Fruit fly (Drosophila melanogaster) whole organism, embryonic: Measurements from ENCODE around the gene CHOp24.

Source experiments
- Aef1 ChIP-seq: fragments of 200-800 bp; sonication (Bioruptor generic); IDR thresholded peaks from 3 replicates; pipeline ENCODE4 v1.3.6; 2022; ENCODE audit warnings: missing biosample characterization, missing genetic modification characterization
- Bdp1 ChIP-seq: fragments of 200-800 bp; sonication (Bioruptor generic); optimal IDR thresholded peaks from 3 replicates; lab custom pipeline; 2016; ENCODE audit warnings: missing biosample characterization, missing genetic modification characterization
- CG10431 ChIP-seq: fragments of 200-800 bp; sonication (Bioruptor generic); optimal IDR thresholded peaks from 3 replicates; lab custom pipeline; 2018; ENCODE audit warnings: missing biosample characterization, mild to moderate bottlenecking, missing genetic modification characterization
- CG10543 ChIP-seq: fragments of 200-800 bp; sonication (Bioruptor generic); optimal IDR thresholded peaks from 3 replicates; lab custom pipeline; 2017; ENCODE audit warnings: missing biosample characterization, mild to moderate bottlenecking, missing genetic modification characterization, moderate library complexity
- CG11093 ChIP-seq: fragments of 200-800 bp; sonication (Bioruptor generic); IDR thresholded peaks from 3 replicates; pipeline ENCODE4 v1.3.6; 2022; ENCODE audit warnings: missing biosample characterization, missing genetic modification characterization
- CG11398 ChIP-seq: fragments of 200-800 bp; sonication (Bioruptor generic); optimal IDR thresholded peaks from 2 replicates; lab custom pipeline; 2016; ENCODE audit warnings: missing biosample characterization, missing genetic modification characterization
- CG11723 ChIP-seq: fragments of 200-800 bp; sonication (Bioruptor generic); optimal IDR thresholded peaks from 2 replicates; lab custom pipeline; 2017; ENCODE audit warnings: missing biosample characterization, mild to moderate bottlenecking, missing genetic modification characterization
- CG13624 ChIP-seq: fragments of 200-800 bp; sonication (Bioruptor generic); optimal IDR thresholded peaks from 2 replicates; lab custom pipeline; 2016; ENCODE audit warnings: missing biosample characterization, missing genetic modification characterization
- CG13775 ChIP-seq: fragments of 200-800 bp; sonication (Bioruptor generic); optimal IDR thresholded peaks from 3 replicates; lab custom pipeline; 2017; ENCODE audit warnings: missing biosample characterization, mild to moderate bottlenecking, missing genetic modification characterization
- CG14667 ChIP-seq: fragments of 200-800 bp; sonication (Bioruptor generic); IDR thresholded peaks from 2 replicates; pipeline ENCODE4 v1.3.6; 2022; ENCODE audit warnings: missing biosample characterization, missing genetic modification characterization
- CG15696 ChIP-seq: fragments of 200-800 bp; sonication (Bioruptor generic); optimal IDR thresholded peaks from 2 replicates; lab custom pipeline; 2019; ENCODE audit warnings: missing biosample characterization, mild to moderate bottlenecking, missing genetic modification characterization, moderate library complexity
- CG2116 ChIP-seq: fragments of 200-800 bp; sonication (Bioruptor generic); optimal IDR thresholded peaks from 3 replicates; lab custom pipeline; 2018; ENCODE audit warnings: missing biosample characterization, mild to moderate bottlenecking, missing genetic modification characterization
- CG30431 ChIP-seq: fragments of 200-800 bp; sonication (Bioruptor generic); optimal IDR thresholded peaks from 2 replicates; lab custom pipeline; 2017; ENCODE audit warnings: missing biosample characterization, missing genetic modification characterization
- CG3281 ChIP-seq: fragments of 200-800 bp; sonication (Bioruptor generic); optimal IDR thresholded peaks from 3 replicates; lab custom pipeline; 2017; ENCODE audit warnings: missing biosample characterization, mild to moderate bottlenecking, missing genetic modification characterization
- CG34376 ChIP-seq: fragments of 200-800 bp; sonication (Bioruptor generic); optimal IDR thresholded peaks from 2 replicates; lab custom pipeline; 2018; ENCODE audit warnings: missing biosample characterization, mild to moderate bottlenecking, missing genetic modification characterization
- CG4360 ChIP-seq: fragments of 200-800 bp; sonication (Bioruptor generic); IDR thresholded peaks from 2 replicates; pipeline ENCODE4 v1.3.6; 2022; ENCODE audit warnings: missing biosample characterization, missing genetic modification characterization
- CG4617 ChIP-seq: fragments of 200-800 bp; sonication (Bioruptor generic); optimal IDR thresholded peaks from 3 replicates; lab custom pipeline; 2016; ENCODE audit warnings: missing biosample characterization, missing genetic modification characterization, borderline replicate concordance
- CG8359 ChIP-seq: fragments of 200-800 bp; sonication (Bioruptor generic); optimal IDR thresholded peaks from 2 replicates; lab custom pipeline; 2017; ENCODE audit warnings: missing biosample characterization, mild to moderate bottlenecking, missing genetic modification characterization, borderline replicate concordance
- CG9817 ChIP-seq: fragments of 200-800 bp; sonication (Bioruptor generic); optimal IDR thresholded peaks from 2 replicates; lab custom pipeline; 2018; ENCODE audit warnings: missing biosample characterization, mild to moderate bottlenecking, missing genetic modification characterization, moderate library complexity
- Camta ChIP-seq: fragments of 200-800 bp; sonication (Bioruptor generic); optimal IDR thresholded peaks from 2 replicates; lab custom pipeline; 2016; ENCODE audit warnings: missing biosample characterization, missing genetic modification characterization
- Doc3 ChIP-seq: fragments of 200-800 bp; sonication (Bioruptor generic); IDR thresholded peaks from 3 replicates; pipeline ENCODE4 v1.3.6; 2022; ENCODE audit warnings: missing biosample characterization, missing genetic modification characterization; ENCODE audit not compliant: partially characterized antibody
- ERR ChIP-seq: fragments of 200-800 bp; sonication (Bioruptor generic); optimal IDR thresholded peaks from 2 replicates; lab custom pipeline; 2016; ENCODE audit warnings: missing biosample characterization, missing genetic modification characterization
- HHEX ChIP-seq: fragments of 200-800 bp; sonication (Bioruptor generic); optimal IDR thresholded peaks from 3 replicates; lab custom pipeline; 2017; ENCODE audit warnings: missing biosample characterization, mild to moderate bottlenecking, missing genetic modification characterization, missing genetic modification reagents
- Lpt ChIP-seq: fragments of >200 bp; optimal IDR thresholded peaks from 2 replicates; lab custom pipeline; 2018; ENCODE audit warnings: missing biosample characterization, missing genetic modification characterization
- MTF-1 ChIP-seq: fragments of 200-800 bp; sonication (Bioruptor generic); optimal IDR thresholded peaks from 2 replicates; lab custom pipeline; 2018; ENCODE audit warnings: missing biosample characterization, mild to moderate bottlenecking, missing genetic modification characterization, borderline replicate concordance
- NFAT ChIP-seq: fragments of 200-800 bp; sonication (Bioruptor generic); IDR thresholded peaks from 2 replicates; pipeline ENCODE4 v1.3.6; 2022; ENCODE audit warnings: missing biosample characterization, missing genetic modification characterization
- Neu2 ChIP-seq: fragments of 200-800 bp; sonication (Bioruptor generic); optimal IDR thresholded peaks from 3 replicates; lab custom pipeline; 2016; ENCODE audit warnings: missing biosample characterization, missing genetic modification characterization, borderline replicate concordance
- Oaz ChIP-seq: fragments of 200-800 bp; sonication (Bioruptor generic); IDR thresholded peaks from 2 replicates; pipeline ENCODE4 v1.3.6; 2022; ENCODE audit warnings: missing biosample characterization, missing genetic modification characterization
- Opbp ChIP-seq: fragments of 200-800 bp; sonication (Bioruptor generic); IDR thresholded peaks from 3 replicates; pipeline ENCODE4 v1.3.6; 2022; ENCODE audit warnings: missing biosample characterization, missing genetic modification characterization; ENCODE audit not compliant: partially characterized antibody
- Ravus ChIP-seq: fragments of 200-800 bp; sonication (Bioruptor generic); IDR thresholded peaks from 2 replicates; pipeline ENCODE4 v1.3.6; 2022; ENCODE audit warnings: missing biosample characterization, missing genetic modification characterization
- Stat92E ChIP-seq, 3 experiments: fragments of >200 bp in 2 of 3; fragments of 200-800 bp in 1 of 3; sonication (Bioruptor generic) in 1 of 3; optimal IDR thresholded peaks; 2 replicates each; lab custom pipeline; 2017 to 2019; ENCODE audit warnings: missing biosample characterization in 3 of 3, missing genetic modification characterization in 3 of 3, mild to moderate bottlenecking in 1 of 3, moderate library complexity in 1 of 3
- Vsx1 ChIP-seq: fragments of 200-800 bp; sonication (Bioruptor generic); optimal IDR thresholded peaks from 2 replicates; lab custom pipeline; 2017; ENCODE audit warnings: missing biosample characterization, mild to moderate bottlenecking, missing genetic modification characterization, missing genetic modification reagents
- ato ChIP-seq: fragments of 200-800 bp; sonication (Bioruptor generic); IDR thresholded peaks from 2 replicates; pipeline ENCODE4 v1.3.6; 2022; ENCODE audit warnings: missing biosample characterization, missing genetic modification characterization; ENCODE audit not compliant: partially characterized antibody
- caup ChIP-seq: fragments of 200-800 bp; sonication (Bioruptor generic); optimal IDR thresholded peaks from 3 replicates; lab custom pipeline; 2017; ENCODE audit warnings: missing biosample characterization, mild to moderate bottlenecking, missing genetic modification characterization, moderate library complexity; ENCODE audit not compliant: severe bottlenecking
- cg ChIP-seq: fragments of 200-800 bp; sonication (Bioruptor generic); optimal IDR thresholded peaks from 3 replicates; lab custom pipeline; 2019; ENCODE audit warnings: missing biosample characterization, mild to moderate bottlenecking, missing genetic modification characterization, moderate library complexity
- dimm ChIP-seq: fragments of 200-800 bp; sonication (Bioruptor generic); IDR thresholded peaks from 2 replicates; pipeline ENCODE4 v1.3.6; 2022; ENCODE audit warnings: missing biosample characterization, missing genetic modification characterization
- dmrt11E ChIP-seq: fragments of 200-800 bp; sonication (Bioruptor generic); optimal IDR thresholded peaks from 3 replicates; lab custom pipeline; 2018; ENCODE audit warnings: missing biosample characterization, mild to moderate bottlenecking, missing genetic modification characterization, moderate library complexity
- dysf ChIP-seq: fragments of 200-800 bp; sonication (Bioruptor generic); IDR thresholded peaks from 3 replicates; pipeline ENCODE4 v1.3.6; 2022; ENCODE audit warnings: missing biosample characterization, missing genetic modification characterization
- fd102C ChIP-seq: fragments of 200-800 bp; sonication (Bioruptor generic); optimal IDR thresholded peaks from 2 replicates; lab custom pipeline; 2018; ENCODE audit warnings: missing biosample characterization, mild to moderate bottlenecking, missing genetic modification characterization, moderate library complexity
- fd64A ChIP-seq: fragments of 200-800 bp; sonication (Bioruptor generic); optimal IDR thresholded peaks from 3 replicates; lab custom pipeline; 2018; ENCODE audit warnings: missing biosample characterization, mild to moderate bottlenecking, missing genetic modification characterization
- gce ChIP-seq: fragments of 200-800 bp; sonication (Bioruptor generic); IDR thresholded peaks from 3 replicates; pipeline ENCODE4 v1.3.6; 2022; ENCODE audit warnings: missing biosample characterization, missing genetic modification characterization
- gcm ChIP-seq: fragments of 200-800 bp; sonication (Bioruptor generic); optimal IDR thresholded peaks from 2 replicates; lab custom pipeline; 2019; ENCODE audit warnings: missing biosample characterization, mild to moderate bottlenecking, missing genetic modification characterization, moderate library complexity
- ken ChIP-seq: fragments of 200-800 bp; sonication (Bioruptor generic); IDR thresholded peaks from 3 replicates; pipeline ENCODE4 v1.3.6; 2022; ENCODE audit warnings: missing biosample characterization, missing genetic modification characterization
- luna ChIP-seq: fragments of 200-800 bp; sonication (Bioruptor generic); optimal IDR thresholded peaks from 2 replicates; lab custom pipeline; 2016; ENCODE audit warnings: missing biosample characterization, missing genetic modification characterization
- oc ChIP-seq: fragments of 200-800 bp; sonication (Bioruptor generic); optimal IDR thresholded peaks from 2 replicates; lab custom pipeline; 2018; ENCODE audit warnings: missing biosample characterization, mild to moderate bottlenecking, missing genetic modification characterization, moderate library complexity
- pros ChIP-seq: fragments of 200-800 bp; sonication (Bioruptor generic); optimal IDR thresholded peaks from 3 replicates; lab custom pipeline; 2019; ENCODE audit warnings: missing biosample characterization, mild to moderate bottlenecking, missing genetic modification characterization, moderate library complexity
- pzg ChIP-seq: fragments of 200-800 bp; sonication (Bioruptor generic); optimal IDR thresholded peaks from 3 replicates; lab custom pipeline; 2018; ENCODE audit warnings: missing biosample characterization, mild to moderate bottlenecking, missing genetic modification characterization, moderate library complexity
- run ChIP-seq: fragments of 200-800 bp; sonication (Bioruptor generic); optimal IDR thresholded peaks from 3 replicates; lab custom pipeline; 2018; ENCODE audit warnings: missing biosample characterization, mild to moderate bottlenecking, missing genetic modification characterization
- zen2 ChIP-seq: fragments of 200-800 bp; sonication (Bioruptor generic); IDR thresholded peaks from 3 replicates; pipeline ENCODE4 v1.3.6; 2022; ENCODE audit warnings: missing biosample characterization, missing genetic modification characterization; ENCODE audit not compliant: partially characterized antibody
- zfh1 ChIP-seq: fragments of 200-800 bp; sonication (Bioruptor generic); IDR thresholded peaks from 3 replicates; pipeline ENCODE4 v1.3.6; 2022; ENCODE audit warnings: missing biosample characterization, missing genetic modification characterization

The CHOp24 gene

DNA sequence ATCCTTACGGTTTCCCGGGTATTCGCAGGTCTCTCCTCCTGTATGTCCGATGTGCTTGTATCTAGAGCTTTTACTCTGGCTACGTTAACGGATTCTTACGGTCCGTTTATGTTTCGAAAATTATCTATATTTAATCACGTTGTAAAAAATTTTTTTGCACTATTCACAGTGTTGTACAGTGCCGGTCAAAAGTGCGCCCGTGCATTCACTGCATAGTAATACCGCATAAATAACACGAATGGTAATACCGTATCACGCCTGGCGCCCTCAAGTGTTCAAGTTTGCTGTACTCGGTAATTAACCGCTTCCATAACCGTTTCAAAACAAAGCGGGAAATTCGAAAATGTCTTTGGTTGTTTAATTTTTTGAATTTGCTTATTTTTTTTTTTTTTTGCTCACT is 13.3 kb downstream of the CHOp24 start, which contains the start of gene CG11444 (continued):
- TF ChIP-seq fd102C (GFP tag; lab: Kevin White, UChicago) (no peak), cg (GFP tag; lab: Kevin White, UChicago) (no peak), Oaz (GFP tag; lab: Robert Waterston, UW) (no peak), CG13775 (GFP tag; lab: Kevin White, UChicago) (no peak), Stat92E (GFP tag; optimal IDR thresholded peaks at IDR 0.05; lab: Kevin White, UChicago) (peak in 1 of 3 experiments; percentile 24), Opbp (GFP tag; lab: Robert Waterston, UW) (peak; percentile 52; the same call in 1 of the 3 replicates), gcm (no peak), zfh1 (GFP tag; lab: Robert Waterston, UW) (0 out of 3 replicates have a peak, but pooled peaks have one; percentile 4), ERR (peak; percentile 5), luna (GFP tag; lab: Kevin White, UChicago) (peak; percentile 58), CG30431 (no peak), pzg (peak; percentile 96), run (no peak), zen2 (GFP tag; lab: Robert Waterston, UW) (no peak), Lpt (GFP tag; lab: Kevin White, UChicago) (no peak), CG8359 (GFP tag; lab: Kevin White, UChicago) (no peak), oc (tag; lab: Kevin White, UChicago) (no peak), ken (GFP tag; lab: Robert Waterston, UW) (peak; percentile 73), fd64A (GFP tag; lab: Kevin White, UChicago) (no peak), CG14667 (no peak), CG4360 (GFP tag; lab: Robert Waterston, UW) (no peak), CG11723 (no peak), dysf (GFP tag; lab: Robert Waterston, UW) (0 out of 3 replicates have a peak, but pooled peaks have one; percentile 15), CG10431 (GFP tag; lab: Kevin White, UChicago) (no peak), CG34376 (peak; percentile 22), CG15696 (tag; lab: Kevin White, UChicago) (no peak), CG9817 (tag; lab: Kevin White, UChicago) (peak; percentile 29), HHEX (GFP tag; lab: Kevin White, UChicago) (no peak), Aef1 (GFP tag; lab: Robert Waterston, UW) (no peak), gce (GFP tag; lab: Robert Waterston, UW) (no peak), NFAT (peak; percentile 50; the same call in 1 of the 2 replicates), ato (no peak), CG3281 (GFP tag; lab: Kevin White, UChicago) (peak; percentile 9), CG13624 (GFP tag; lab: Kevin White, UChicago) (peak; percentile 50), Camta (peak; percentile 11), MTF-1 (GFP tag; lab: Kevin White, UChicago) (peak; percentile 40), CG4617 (GFP tag; lab: Kevin White, UChicago) (peak; percentile 76), pros (GFP tag; lab: Kevin White, UChicago) (no peak), Neu2 (GFP tag; lab: Kevin White, UChicago) (no peak), Vsx1 (GFP tag; lab: Kevin White, UChicago) (peak; percentile 22), dmrt11E (tag; lab: Kevin White, UChicago) (peak; percentile 9), CG2116 (GFP tag; lab: Kevin White, UChicago) (peak; percentile 75), CG10543 (GFP tag; lab: Kevin White, UChicago) (no peak), CG11398 (GFP tag; lab: Kevin White, UChicago) (no peak), Bdp1 (GFP tag; lab: Kevin White, UChicago) (peak; percentile 33), CG11093 (GFP tag; lab: Robert Waterston, UW) (no peak), Doc3 (GFP tag; lab: Robert Waterston, UW) (no peak), Ravus (GFP tag; lab: Robert Waterston, UW) (no peak), caup (GFP tag; lab: Kevin White, UChicago) (peak; percentile 49), dimm (GFP tag; lab: Robert Waterston, UW) (no peak)
